Fruit fly (Drosophila melanogaster) whole organism, embryonic: Measurements from ENCODE around the gene CaBP1.

Experiments used
- Bteb2 ChIP-seq: fragments of 200-800 bp; sonication (Bioruptor generic); optimal IDR thresholded peaks from 2 replicates; lab custom pipeline; 2016; ENCODE audit warnings: missing biosample characterization, missing genetic modification characterization
- CG10366 ChIP-seq: fragments of 200-800 bp; sonication (Bioruptor generic); IDR thresholded peaks from 2 replicates; pipeline ENCODE4 v1.3.6; 2022; ENCODE audit warnings: missing biosample characterization, missing genetic modification characterization
- CG11695 ChIP-seq: fragments of 200-800 bp; sonication (Bioruptor generic); IDR thresholded peaks from 3 replicates; pipeline ENCODE4 v1.3.6; 2022; ENCODE audit warnings: missing biosample characterization, missing genetic modification characterization
- CG12299 ChIP-seq: fragments of 200-800 bp; sonication (Bioruptor generic); optimal IDR thresholded peaks from 2 replicates; lab custom pipeline; 2018; ENCODE audit warnings: missing biosample characterization, mild to moderate bottlenecking, missing genetic modification characterization
- CG14050 ChIP-seq: fragments of 200-800 bp; sonication (Bioruptor generic); IDR thresholded peaks from 3 replicates; pipeline ENCODE4 v1.3.6; 2022; ENCODE audit warnings: missing biosample characterization, missing genetic modification characterization
- CG15514 ChIP-seq: fragments of 200-800 bp; sonication (Bioruptor generic); optimal IDR thresholded peaks from 3 replicates; lab custom pipeline; 2017; ENCODE audit warnings: missing biosample characterization, missing genetic modification characterization, mild to moderate bottlenecking, moderate library complexity, missing genetic modification reagents
- CG15696 ChIP-seq: fragments of 200-800 bp; sonication (Bioruptor generic); optimal IDR thresholded peaks from 2 replicates; lab custom pipeline; 2019; ENCODE audit warnings: missing biosample characterization, mild to moderate bottlenecking, missing genetic modification characterization, moderate library complexity
- CG16813 ChIP-seq: fragments of 200-800 bp; sonication (Bioruptor generic); IDR thresholded peaks from 3 replicates; pipeline ENCODE4 v1.3.6; 2022; ENCODE audit warnings: missing biosample characterization, missing genetic modification characterization; ENCODE audit not compliant: partially characterized antibody
- CG17612 ChIP-seq: fragments of 200-800 bp; sonication (Bioruptor generic); IDR thresholded peaks from 2 replicates; pipeline ENCODE4 v1.3.6; 2022; ENCODE audit warnings: missing biosample characterization, missing genetic modification characterization
- CG2678 ChIP-seq: fragments of 200-800 bp; sonication (Bioruptor generic); optimal IDR thresholded peaks from 3 replicates; lab custom pipeline; 2019; ENCODE audit warnings: missing biosample characterization, mild to moderate bottlenecking, missing genetic modification characterization, moderate library complexity
- CG31441 ChIP-seq: fragments of 200-800 bp; sonication (Bioruptor generic); IDR thresholded peaks from 2 replicates; pipeline ENCODE4 v1.3.6; 2022; ENCODE audit warnings: missing biosample characterization, missing genetic modification characterization
- CG32532 ChIP-seq: fragments of 200-800 bp; sonication (Bioruptor generic); IDR thresholded peaks from 2 replicates; pipeline ENCODE4 v1.3.6; 2022; ENCODE audit warnings: missing biosample characterization, missing genetic modification characterization
- CG34422 ChIP-seq: fragments of 200-800 bp; sonication (Bioruptor generic); IDR thresholded peaks from 3 replicates; pipeline ENCODE4 v1.3.6; 2022; ENCODE audit warnings: missing biosample characterization, missing genetic modification characterization
- CG4404 ChIP-seq: fragments of 200-800 bp; sonication (Bioruptor generic); IDR thresholded peaks from 2 replicates; pipeline ENCODE4 v1.3.6; 2022; ENCODE audit warnings: missing biosample characterization, missing genetic modification characterization
- CG4820 ChIP-seq: fragments of 200-800 bp; sonication (Bioruptor generic); optimal IDR thresholded peaks from 3 replicates; lab custom pipeline; 2016; ENCODE audit warnings: missing biosample characterization, missing genetic modification characterization
- Camta ChIP-seq: fragments of 200-800 bp; sonication (Bioruptor generic); optimal IDR thresholded peaks from 2 replicates; lab custom pipeline; 2016; ENCODE audit warnings: missing biosample characterization, missing genetic modification characterization
- Drgx ChIP-seq: fragments of 200-800 bp; sonication (Bioruptor generic); IDR thresholded peaks from 2 replicates; pipeline ENCODE4 v1.3.6; 2022; ENCODE audit warnings: missing biosample characterization, missing genetic modification characterization
- E2f2 ChIP-seq: fragments of 200-800 bp; sonication (Bioruptor generic); IDR thresholded peaks from 2 replicates; pipeline ENCODE4 v1.3.6; 2022; ENCODE audit warnings: missing biosample characterization, missing genetic modification characterization
- Eip74EF ChIP-seq, 2 experiments: fragments of 200-800 bp in 1 of 2; fragments of >200 bp in 1 of 2; sonication (Bioruptor generic) in 1 of 2; optimal IDR thresholded peaks; 2 replicates each; lab custom pipeline; 2017 to 2019; ENCODE audit warnings: missing biosample characterization in 2 of 2, missing genetic modification characterization in 2 of 2, mild to moderate bottlenecking in 1 of 2, moderate library complexity in 1 of 2
- GATAe ChIP-seq: fragments of 200-800 bp; sonication (Bioruptor generic); conservative IDR thresholded peaks from 2 replicates; pipeline ENCODE4 v1.3.6; 2022; ENCODE audit warnings: missing biosample characterization, missing genetic modification characterization
- Gug ChIP-seq: fragments of 200-800 bp; sonication (Bioruptor generic); IDR thresholded peaks from 4 replicates; pipeline ENCODE4 v1.3.6; 2022; ENCODE audit warnings: missing biosample characterization, missing genetic modification characterization
- Hmx ChIP-seq: fragments of 200-800 bp; sonication (Bioruptor generic); optimal IDR thresholded peaks from 2 replicates; lab custom pipeline; 2016; ENCODE audit warnings: missing biosample characterization, missing genetic modification characterization
- Lhr ChIP-seq: fragments of 200-800 bp; sonication (Bioruptor generic); optimal IDR thresholded peaks from 3 replicates; lab custom pipeline; 2017; ENCODE audit warnings: mild to moderate bottlenecking, missing biosample characterization, missing genetic modification reagents, missing genetic modification characterization
- Nf-YA ChIP-seq: fragments of 200-800 bp; sonication (Bioruptor generic); IDR thresholded peaks from 2 replicates; pipeline ENCODE4 v1.3.6; 2022; ENCODE audit warnings: missing biosample characterization, missing genetic modification characterization
- Nf-YB ChIP-seq: fragments of 200-800 bp; sonication (Bioruptor generic); optimal IDR thresholded peaks from 3 replicates; lab custom pipeline; 2019; ENCODE audit warnings: missing biosample characterization, mild to moderate bottlenecking, missing genetic modification characterization, moderate library complexity
- Ssrp ChIP-seq: fragments of 200-800 bp; sonication (Bioruptor generic); optimal IDR thresholded peaks from 2 replicates; lab custom pipeline; 2018; ENCODE audit warnings: missing biosample characterization, mild to moderate bottlenecking, missing genetic modification characterization, moderate library complexity
- Vsx1 ChIP-seq: fragments of 200-800 bp; sonication (Bioruptor generic); optimal IDR thresholded peaks from 2 replicates; lab custom pipeline; 2017; ENCODE audit warnings: missing biosample characterization, mild to moderate bottlenecking, missing genetic modification characterization, missing genetic modification reagents
- az2 ChIP-seq: fragments of 200-800 bp; sonication (Bioruptor generic); optimal IDR thresholded peaks from 3 replicates; lab custom pipeline; 2016; ENCODE audit warnings: missing biosample characterization, missing genetic modification characterization
- bab2 ChIP-seq: fragments of 200-800 bp; sonication (Bioruptor generic); optimal IDR thresholded peaks from 2 replicates; lab custom pipeline; 2016; ENCODE audit warnings: missing biosample characterization, missing genetic modification characterization
- bcd ChIP-seq: fragments of 200-800 bp; sonication (Bioruptor generic); optimal IDR thresholded peaks from 2 replicates; lab custom pipeline; 2017; ENCODE audit warnings: missing biosample characterization, mild to moderate bottlenecking, missing genetic modification characterization
- chif ChIP-seq, 2 experiments: fragments of 200-800 bp; sonication (Bioruptor generic); optimal IDR thresholded peaks; 3 replicates each; lab custom pipeline; 2016; ENCODE audit warnings: missing biosample characterization in 2 of 2, missing genetic modification characterization in 2 of 2
- chinmo ChIP-seq: fragments of 200-800 bp; sonication (Bioruptor generic); IDR thresholded peaks from 4 replicates; pipeline ENCODE4 v1.3.6; 2022; ENCODE audit warnings: missing biosample characterization, missing genetic modification characterization; ENCODE audit not compliant: partially characterized antibody
- cwo ChIP-seq: fragments of 200-800 bp; sonication (Bioruptor generic); optimal IDR thresholded peaks from 3 replicates; lab custom pipeline; 2017; ENCODE audit warnings: missing biosample characterization, missing genetic modification characterization, mild to moderate bottlenecking, moderate library complexity, missing genetic modification reagents
- esg ChIP-seq: fragments of 200-800 bp; sonication (Bioruptor generic); conservative IDR thresholded peaks from 2 replicates; pipeline ENCODE4 v1.3.6; 2022; ENCODE audit warnings: missing biosample characterization, missing genetic modification characterization
- eyg ChIP-seq: fragments of 200-800 bp; sonication (Bioruptor generic); optimal IDR thresholded peaks from 3 replicates; lab custom pipeline; 2016; ENCODE audit warnings: missing biosample characterization, missing genetic modification characterization
- gem ChIP-seq: fragments of 200-800 bp; sonication (Bioruptor generic); optimal IDR thresholded peaks from 2 replicates; lab custom pipeline; 2019; ENCODE audit warnings: missing biosample characterization, mild to moderate bottlenecking, missing genetic modification characterization, moderate library complexity
- gsb ChIP-seq: fragments of 200-800 bp; sonication (Bioruptor generic); IDR thresholded peaks from 2 replicates; pipeline ENCODE4 v1.3.6; 2022; ENCODE audit warnings: missing biosample characterization, missing genetic modification characterization
- hbn ChIP-seq: fragments of 200-800 bp; sonication (Bioruptor generic); IDR thresholded peaks from 2 replicates; pipeline ENCODE4 v1.3.6; 2022; ENCODE audit warnings: missing biosample characterization, missing genetic modification characterization; ENCODE audit not compliant: partially characterized antibody
- ind ChIP-seq: fragments of 200-800 bp; sonication (Bioruptor generic); optimal IDR thresholded peaks from 3 replicates; lab custom pipeline; 2016; ENCODE audit warnings: missing biosample characterization, missing genetic modification characterization
- insv ChIP-seq, 2 experiments: fragments of 200-800 bp; sonication (Bioruptor generic); optimal IDR thresholded peaks; 3 replicates each; lab custom pipeline; 2016 to 2018; ENCODE audit warnings: missing biosample characterization in 2 of 2, missing genetic modification characterization in 2 of 2
- lbe ChIP-seq: fragments of 200-800 bp; sonication (Bioruptor generic); optimal IDR thresholded peaks from 2 replicates; lab custom pipeline; 2016; ENCODE audit warnings: missing biosample characterization, mild to moderate bottlenecking, missing genetic modification characterization
- lola ChIP-seq, 3 experiments: fragments of >200 bp in 2 of 3; fragments of 200-800 bp in 1 of 3; sonication (Bioruptor generic) in 1 of 3; optimal IDR thresholded peaks; 2 replicates each; lab custom pipeline; 2017 to 2019; ENCODE audit warnings: missing biosample characterization in 3 of 3, missing genetic modification characterization in 3 of 3, mild to moderate bottlenecking in 1 of 3, moderate library complexity in 1 of 3
- nerfin-1 ChIP-seq: fragments of 200-800 bp; sonication (Bioruptor generic); optimal IDR thresholded peaks from 3 replicates; lab custom pipeline; 2019; ENCODE audit warnings: missing biosample characterization, mild to moderate bottlenecking, missing genetic modification characterization, moderate library complexity
- ranshi ChIP-seq: fragments of 200-800 bp; sonication (Bioruptor generic); IDR thresholded peaks from 2 replicates; pipeline ENCODE4 v1.3.6; 2022; ENCODE audit warnings: missing biosample characterization, missing genetic modification characterization
- repo ChIP-seq: fragments of 200-800 bp; sonication (Bioruptor generic); optimal IDR thresholded peaks from 2 replicates; lab custom pipeline; 2016; ENCODE audit warnings: missing biosample characterization, missing genetic modification characterization
- unpg ChIP-seq: fragments of 200-800 bp; sonication (Bioruptor generic); optimal IDR thresholded peaks from 3 replicates; lab custom pipeline; 2018; ENCODE audit warnings: missing biosample characterization, mild to moderate bottlenecking, missing genetic modification characterization, moderate library complexity
- wdn ChIP-seq: fragments of 200-800 bp; sonication (Bioruptor generic); IDR thresholded peaks from 2 replicates; pipeline ENCODE4 v1.3.6; 2022; ENCODE audit warnings: missing biosample characterization, missing genetic modification characterization
- zen ChIP-seq: fragments of 200-800 bp; sonication (Bioruptor generic); optimal IDR thresholded peaks from 3 replicates; lab custom pipeline; 2018; ENCODE audit warnings: missing biosample characterization, mild to moderate bottlenecking, missing genetic modification characterization, moderate library complexity

Gene CaBP1

dm6 chr2L:16307026-16307703 is 49.4 kb downstream of the CaBP1 start, which contains the start of the genes CG5861 and Syx5 (continued):
- peak; percentile 44; the same call in 1 of the 2 replicates for TF ChIP-seq esg (GFP tag; lab: Robert Waterston, UW)
- TF ChIP-seq nerfin-1 (tag; lab: Kevin White, UChicago) = peak; percentile 40
- TF ChIP-seq CG34422 = 0 out of 3 replicates have a peak, but pooled peaks have one; percentile 43
- TF ChIP-seq Nf-YA = no peak
- TF ChIP-seq Camta = no peak
- peak; percentile 62 for TF ChIP-seq bcd (GFP tag; lab: Kevin White, UChicago)
- peak; percentile 78; the same call in 1 of the 2 replicates for TF ChIP-seq CG32532 (GFP tag; lab: Robert Waterston, UW)
- TF ChIP-seq CG10366 (GFP tag; lab: Robert Waterston, UW) = peak; percentile 42
- peak; percentile 64 for TF ChIP-seq unpg (GFP tag; lab: Kevin White, UChicago)
- TF ChIP-seq insv (GFP tag; optimal IDR thresholded peaks at IDR 0.05; lab: Kevin White, UChicago) = peak in 1 of 2 experiments; percentile 43
- peak; percentile 53 for TF ChIP-seq az2 (GFP tag; lab: Kevin White, UChicago)
- no peak for TF ChIP-seq Lhr (GFP tag; lab: Kevin White, UChicago)
- no peak; the same call in none of the 2 replicates for TF ChIP-seq CG31441 (GFP tag; lab: Robert Waterston, UW)
- peak; percentile 37 for TF ChIP-seq Ssrp
- TF ChIP-seq CG4404 (GFP tag; lab: Robert Waterston, UW) = 0 out of 2 replicates have a peak, but pooled peaks have one; percentile 25
- peak; percentile 54 for TF ChIP-seq E2f2
- TF ChIP-seq eyg (GFP tag; lab: Kevin White, UChicago) = no peak
- TF ChIP-seq chif (GFP tag; optimal IDR thresholded peaks at IDR 0.05; lab: Kevin White, UChicago) = no peak
- TF ChIP-seq ranshi (GFP tag; lab: Robert Waterston, UW) = peak; percentile 52; the same call in 1 of the 2 replicates
- TF ChIP-seq cwo = peak; percentile 13
- TF ChIP-seq Nf-YB (GFP tag; lab: Kevin White, UChicago) = peak; percentile 5
- peak; percentile 78; the same call in 3 of the 4 replicates for TF ChIP-seq chinmo (GFP tag; lab: Robert Waterston, UW)
- TF ChIP-seq Drgx (GFP tag; lab: Robert Waterston, UW) = no peak
- TF ChIP-seq repo = no peak
- peak; percentile 60; the same call in 2 of the 4 replicates for TF ChIP-seq Gug (GFP tag; lab: Robert Waterston, UW)
- TF ChIP-seq CG14050 (GFP tag; lab: Robert Waterston, UW) = peak; percentile 17; the same call in 1 of the 3 replicates
- no peak for TF ChIP-seq CG17612 (GFP tag; lab: Robert Waterston, UW)
- no peak for TF ChIP-seq bab2 (GFP tag; lab: Kevin White, UChicago)
- peak; percentile 47 for TF ChIP-seq Vsx1 (GFP tag; lab: Kevin White, UChicago)
- TF ChIP-seq CG11695 (GFP tag; lab: Robert Waterston, UW) = peak; percentile 21; the same call in 1 of the 3 replicates
- peak; percentile 74 for TF ChIP-seq CG2678
- TF ChIP-seq CG12299 (tag; lab: Kevin White, UChicago) = peak; percentile 38
- TF ChIP-seq ind (GFP tag; lab: Kevin White, UChicago) = peak; percentile 62
- peak; percentile 91 for TF ChIP-seq hbn (GFP tag; lab: Robert Waterston, UW)
- TF ChIP-seq GATAe (GFP tag; lab: Robert Waterston, UW) = 0 out of 2 replicates have a peak, but pooled peaks have one; percentile 30
- peak; percentile 87 for TF ChIP-seq CG16813 (GFP tag; lab: Robert Waterston, UW)
- TF ChIP-seq lola (GFP tag; optimal IDR thresholded peaks at IDR 0.05; lab: Kevin White, UChicago) = peak in 1 of 3 experiments; percentile 36
- TF ChIP-seq CG15696 (tag; lab: Kevin White, UChicago) = peak; percentile 27
- peak; percentile 76 for TF ChIP-seq gem (tag; lab: Kevin White, UChicago)
- no peak for TF ChIP-seq wdn (GFP tag; lab: Robert Waterston, UW)
- peak; percentile 73 for TF ChIP-seq zen
- TF ChIP-seq Eip74EF (GFP tag; optimal IDR thresholded peaks at IDR 0.05; lab: Kevin White, UChicago) = peak in 1 of 2 experiments; percentile 0
- peak; percentile 52 for TF ChIP-seq CG15514 (GFP tag; lab: Kevin White, UChicago)
- no peak for TF ChIP-seq gsb (GFP tag; lab: Robert Waterston, UW)
- TF ChIP-seq Hmx (GFP tag; lab: Kevin White, UChicago) = no peak
- peak; percentile 17 for TF ChIP-seq CG4820 (GFP tag; lab: Kevin White, UChicago)
- TF ChIP-seq lbe (GFP tag; lab: Kevin White, UChicago) = peak; percentile 82
- peak; percentile 2 for TF ChIP-seq Bteb2 (GFP tag; lab: Kevin White, UChicago)
